Worm (Caenorhabditis elegans) whole organism, L2 larva: ENCODE data around the gene F28C10.3.
A peak's percentile ranks its signal among the peaks of the same experiment; 100 is the strongest.

ENCODE experiments used
- C34F6.9 ChIP-seq: fragments of 150-350 bp; optimal IDR thresholded peaks from 2 replicates; lab custom pipeline; 2014; ENCODE audit warnings: missing biosample characterization, missing genetic modification characterization
- F13H6.1 ChIP-seq: sonication (generic microtip); optimal IDR thresholded peaks from 2 replicates; lab custom pipeline; 2016; ENCODE audit warnings: missing genetic modification characterization, missing compliant biosample characterization
- R02D3.7 ChIP-seq: fragments of 150-350 bp; optimal IDR thresholded peaks from 2 replicates; lab custom pipeline; 2014; ENCODE audit warnings: missing biosample characterization, missing genetic modification characterization
- ZK546.5 ChIP-seq: sonication (generic microtip); optimal IDR thresholded peaks from 2 replicates; lab custom pipeline; 2017; ENCODE audit warnings: missing biosample characterization, missing genetic modification characterization
- alr-1 ChIP-seq: fragments of 150-350 bp; optimal IDR thresholded peaks from 2 replicates; lab custom pipeline; 2014; ENCODE audit warnings: missing biosample characterization, missing genetic modification characterization
- aly-2 ChIP-seq: fragments of 150-350 bp; optimal IDR thresholded peaks from 2 replicates; lab custom pipeline; 2014; ENCODE audit warnings: missing biosample characterization, missing genetic modification characterization
- ama-1 ChIP-seq: fragments of 150-350 bp; optimal IDR thresholded peaks from 2 replicates; lab custom pipeline; 2018; ENCODE audit warnings: inconsistent platforms
- blmp-1 ChIP-seq: sonication (generic microtip); optimal IDR thresholded peaks from 2 replicates; lab custom pipeline; 2017; ENCODE audit warnings: missing genetic modification characterization, mild to moderate bottlenecking, missing compliant biosample characterization, antibody characterized with exemption, moderate library complexity; ENCODE audit not compliant: insufficient read depth
- ceh-16 ChIP-seq: fragments of 150-350 bp; optimal IDR thresholded peaks from 2 replicates; lab custom pipeline; 2014; ENCODE audit warnings: missing biosample characterization, missing genetic modification characterization
- ceh-82 ChIP-seq: fragments of 150-350 bp; optimal IDR thresholded peaks from 2 replicates; lab custom pipeline; 2014; ENCODE audit warnings: missing biosample characterization, missing genetic modification characterization
- crh-2 ChIP-seq: sonication (generic microtip); optimal IDR thresholded peaks from 2 replicates; lab custom pipeline; 2017; ENCODE audit warnings: missing biosample characterization, missing genetic modification characterization
- dmd-4 ChIP-seq: sonication (generic microtip); optimal IDR thresholded peaks from 2 replicates; lab custom pipeline; 2017; ENCODE audit warnings: missing biosample characterization, missing genetic modification characterization
- egl-27 ChIP-seq: sonication (generic microtip); optimal IDR thresholded peaks from 3 replicates; lab custom pipeline; 2017; ENCODE audit warnings: missing biosample characterization, missing genetic modification reagents, missing genetic modification characterization
- elt-1 ChIP-seq: fragments of 150-350 bp; optimal IDR thresholded peaks from 2 replicates; lab custom pipeline; 2014; ENCODE audit warnings: missing biosample characterization, missing genetic modification characterization
- fos-1 ChIP-seq: fragments of 150-350 bp; optimal IDR thresholded peaks from 2 replicates; lab custom pipeline; 2014; ENCODE audit warnings: missing biosample characterization, missing genetic modification characterization
- gmeb-1 ChIP-seq: fragments of 150-350 bp; optimal IDR thresholded peaks from 2 replicates; lab custom pipeline; 2014; ENCODE audit warnings: missing biosample characterization, missing genetic modification characterization
- lin-11 ChIP-seq: fragments of 150-350 bp; sonication (generic microtip); optimal IDR thresholded peaks from 2 replicates; lab custom pipeline; 2014; ENCODE audit warnings: missing biosample characterization, missing genetic modification characterization, inconsistent platforms, mixed read lengths
- lin-13 ChIP-seq: fragments of 150-350 bp; optimal IDR thresholded peaks from 2 replicates; lab custom pipeline; 2014; ENCODE audit warnings: missing biosample characterization, missing genetic modification reagents, missing genetic modification characterization
- lin-39 ChIP-seq: fragments of 150-350 bp; optimal IDR thresholded peaks from 2 replicates; lab custom pipeline; 2014; ENCODE audit warnings: missing biosample characterization, missing genetic modification reagents, missing genetic modification characterization
- lsy-2 ChIP-seq, 2 experiments: fragments of 150-350 bp in 1 of 2; sonication (generic microtip) in 1 of 2; optimal IDR thresholded peaks; 2 replicates each; lab custom pipeline; 2014 to 2017; ENCODE audit warnings: missing biosample characterization in 2 of 2, missing genetic modification characterization in 2 of 2
- mab-5 ChIP-seq: fragments of 150-350 bp; optimal IDR thresholded peaks from 2 replicates; lab custom pipeline; 2014; ENCODE audit warnings: missing biosample characterization, missing genetic modification characterization
- mbf-1 ChIP-seq: sonication (generic microtip); optimal IDR thresholded peaks from 2 replicates; lab custom pipeline; 2017; ENCODE audit warnings: missing biosample characterization, missing genetic modification characterization
- mdl-1 ChIP-seq, 2 experiments: fragments of 150-350 bp in 1 of 2; sonication (generic microtip) in 1 of 2; optimal IDR thresholded peaks; 2 replicates each; lab custom pipeline; 2017; ENCODE audit warnings: missing biosample characterization in 2 of 2, missing genetic modification characterization in 2 of 2
- nhr-10 ChIP-seq: sonication (generic microtip); optimal IDR thresholded peaks from 2 replicates; lab custom pipeline; 2017; ENCODE audit warnings: missing biosample characterization, missing genetic modification characterization
- nhr-11 ChIP-seq: fragments of 150-350 bp; optimal IDR thresholded peaks from 2 replicates; lab custom pipeline; 2014; ENCODE audit warnings: missing biosample characterization, missing genetic modification characterization
- nhr-12 ChIP-seq: fragments of 150-350 bp; optimal IDR thresholded peaks from 2 replicates; lab custom pipeline; 2014; ENCODE audit warnings: missing biosample characterization, missing genetic modification characterization
- nhr-129 ChIP-seq: fragments of 150-350 bp; optimal IDR thresholded peaks from 2 replicates; lab custom pipeline; 2014; ENCODE audit warnings: missing biosample characterization, missing genetic modification characterization
- nhr-23 ChIP-seq: fragments of 150-350 bp; optimal IDR thresholded peaks from 2 replicates; lab custom pipeline; 2014; ENCODE audit warnings: missing biosample characterization, missing genetic modification reagents, missing genetic modification characterization
- nhr-25 ChIP-seq: fragments of 150-350 bp; sonication (generic microtip); optimal IDR thresholded peaks from 3 replicates; lab custom pipeline; 2014; ENCODE audit warnings: missing biosample characterization, missing genetic modification characterization
- nhr-6 ChIP-seq: fragments of 150-350 bp; optimal IDR thresholded peaks from 2 replicates; lab custom pipeline; 2014; ENCODE audit warnings: missing biosample characterization, missing genetic modification characterization
- nhr-77 ChIP-seq: fragments of 150-350 bp; optimal IDR thresholded peaks from 2 replicates; lab custom pipeline; 2014; ENCODE audit warnings: missing biosample characterization, missing genetic modification characterization
- peb-1 ChIP-seq: fragments of 150-350 bp; optimal IDR thresholded peaks from 2 replicates; lab custom pipeline; 2014; ENCODE audit warnings: missing biosample characterization, missing genetic modification characterization
- sem-4 ChIP-seq: fragments of 150-350 bp; optimal IDR thresholded peaks from 2 replicates; lab custom pipeline; 2014; ENCODE audit warnings: missing biosample characterization, missing genetic modification reagents, missing genetic modification characterization
- skn-1 ChIP-seq: sonication (generic microtip); optimal IDR thresholded peaks from 2 replicates; lab custom pipeline; 2017; ENCODE audit warnings: missing biosample characterization, missing genetic modification characterization
- sma-9 ChIP-seq, 2 experiments: fragments of 150-350 bp in 1 of 2; sonication (generic microtip) in 1 of 2; optimal IDR thresholded peaks; 2 replicates each; lab custom pipeline; 2014 to 2016; ENCODE audit warnings: missing genetic modification characterization in 2 of 2, mild to moderate bottlenecking in 1 of 2, missing biosample characterization in 1 of 2, missing compliant biosample characterization in 1 of 2, missing genetic modification reagents in 1 of 2, moderate library complexity in 1 of 2
- snpc-4 ChIP-seq: fragments of 150-350 bp; optimal IDR thresholded peaks from 2 replicates; lab custom pipeline; 2014; ENCODE audit warnings: missing biosample characterization, missing genetic modification characterization
- unc-39 ChIP-seq: fragments of 150-350 bp; optimal IDR thresholded peaks from 2 replicates; lab custom pipeline; 2014; ENCODE audit warnings: missing biosample characterization, missing genetic modification characterization
- unc-55 ChIP-seq: fragments of 150-350 bp; sonication (generic microtip); optimal IDR thresholded peaks from 3 replicates; lab custom pipeline; 2014; ENCODE audit warnings: missing biosample characterization, missing genetic modification reagents, missing genetic modification characterization
- unc-62 ChIP-seq: fragments of 150-350 bp; optimal IDR thresholded peaks from 2 replicates; lab custom pipeline; 2014; ENCODE audit warnings: missing biosample characterization, missing genetic modification reagents, missing genetic modification characterization
- zag-1 ChIP-seq: fragments of 150-350 bp; optimal IDR thresholded peaks from 2 replicates; lab custom pipeline; 2014; ENCODE audit warnings: missing biosample characterization, missing genetic modification characterization
- ztf-1 ChIP-seq: fragments of 200-800 bp; sonication (Bioruptor generic); conservative IDR thresholded peaks from 2 replicates; pipeline ENCODE4 v1.3.6; 2022; ENCODE audit warnings: missing genetic modification characterization, missing compliant biosample characterization
- ztf-11 ChIP-seq: sonication (generic microtip); optimal IDR thresholded peaks from 2 replicates; lab custom pipeline; 2017; ENCODE audit warnings: missing biosample characterization, missing genetic modification characterization
- ztf-4 ChIP-seq: fragments of 150-350 bp; optimal IDR thresholded peaks from 2 replicates; lab custom pipeline; 2014; ENCODE audit warnings: missing biosample characterization, missing genetic modification characterization

Gene F28C10.3

DNA sequence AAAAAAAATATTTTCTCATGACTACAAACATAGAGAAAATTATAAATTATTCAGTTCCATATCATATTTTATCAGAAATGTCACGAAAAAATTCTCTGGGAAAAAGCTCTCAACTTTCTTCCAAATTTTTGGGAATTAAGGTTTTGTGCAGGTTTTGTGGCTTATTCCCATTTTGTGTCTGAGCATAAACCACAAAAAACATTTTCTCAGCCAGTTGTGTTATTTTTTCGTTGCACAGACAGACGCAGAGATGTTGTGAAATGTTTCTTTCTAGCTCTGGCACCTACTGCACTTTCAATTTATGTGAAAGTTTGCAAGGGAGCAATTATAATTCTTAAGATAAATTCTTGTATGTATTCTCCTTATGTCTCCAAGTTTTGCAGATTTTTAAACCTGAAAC, 39.5 kb upstream of the F28C10.3 start:
- TF ChIP-seq elt-1 (no peak), unc-55 (GFP tag; lab: Kevin White, UChicago) (peak; percentile 36)

DNA sequence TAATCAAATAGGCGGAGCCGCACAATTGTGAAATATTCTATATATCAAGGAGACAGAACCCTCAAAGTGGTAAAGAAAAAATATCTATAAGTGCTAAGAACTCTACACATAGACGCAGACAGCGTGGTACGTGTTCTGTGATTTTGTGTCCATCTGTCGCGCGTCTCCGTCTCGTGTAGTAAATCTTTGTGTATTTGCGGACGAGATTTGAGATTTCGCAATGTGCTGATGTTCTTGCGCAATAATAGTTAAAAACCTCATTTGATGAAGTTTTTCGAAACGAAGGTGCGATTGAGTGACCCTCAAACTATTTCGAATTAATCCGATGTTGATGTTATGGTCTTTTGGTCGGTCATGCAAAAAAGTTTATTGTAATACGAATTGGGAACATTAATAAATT, 37.6 kb upstream of the F28C10.3 start:
- TF ChIP-seq blmp-1 (tag; lab: Kevin White, UChicago) (no peak), unc-55 (GFP tag; lab: Kevin White, UChicago) (peak; percentile 92), ztf-11 (tag; lab: Kevin White, UChicago) (no peak), aly-2 (tag; lab: Kevin White, UChicago) (no peak), nhr-10 (no peak), lin-11 (tag; lab: Kevin White, UChicago) (peak; percentile 54), zag-1 (peak; percentile 59), egl-27 (no peak), lin-13 (peak; percentile 15), ztf-1 (GFP tag; lab: Robert Waterston, UW) (no peak), ama-1 (lab: Kevin White, UChicago) (no peak), dmd-4 (tag; lab: Kevin White, UChicago) (no peak), alr-1 (tag; lab: Kevin White, UChicago) (no peak), fos-1 (tag; lab: Kevin White, UChicago) (peak; percentile 15), nhr-23 (tag; lab: Kevin White, UChicago) (no peak), F13H6.1 (peak; percentile 46), lsy-2 (tag; optimal IDR thresholded peaks at IDR 0.05; lab: Kevin White, UChicago) (peak in 1 of 2 experiments; percentile 47), sem-4 (tag; lab: Kevin White, UChicago) (peak; percentile 2), crh-2 (peak; percentile 31), R02D3.7 (no peak), ceh-16 (tag; lab: Kevin White, UChicago) (no peak), nhr-25 (peak; percentile 15), gmeb-1 (tag; lab: Kevin White, UChicago) (no peak), nhr-12 (tag; lab: Kevin White, UChicago) (no peak), snpc-4 (peak; percentile 17), skn-1 (tag; lab: Kevin White, UChicago) (no peak), ZK546.5 (tag; lab: Kevin White, UChicago) (no peak), ceh-82 (tag; lab: Kevin White, UChicago) (no peak), unc-62 (no peak), ztf-4 (peak; percentile 4), sma-9 (GFP tag; optimal IDR thresholded peaks at IDR 0.05; lab: Kevin White, UChicago) (peak; percentile 74), sma-9 (tag; optimal IDR thresholded peaks at IDR 0.05; lab: Kevin White, UChicago) (no peak), nhr-6 (tag; lab: Kevin White, UChicago) (no peak), peb-1 (tag; lab: Kevin White, UChicago) (no peak), lin-39 (tag; lab: Kevin White, UChicago) (no peak), unc-39 (tag; lab: Kevin White, UChicago) (no peak), mab-5 (no peak), mdl-1 (tag; optimal IDR thresholded peaks at IDR 0.05; lab: Kevin White, UChicago) (peak in 1 of 2 experiments; percentile 35), nhr-77 (tag; lab: Kevin White, UChicago) (no peak), C34F6.9 (peak; percentile 84), nhr-129 (tag; lab: Kevin White, UChicago) (peak; percentile 96), nhr-11 (no peak), mbf-1 (tag; lab: Kevin White, UChicago) (no peak)

DNA sequence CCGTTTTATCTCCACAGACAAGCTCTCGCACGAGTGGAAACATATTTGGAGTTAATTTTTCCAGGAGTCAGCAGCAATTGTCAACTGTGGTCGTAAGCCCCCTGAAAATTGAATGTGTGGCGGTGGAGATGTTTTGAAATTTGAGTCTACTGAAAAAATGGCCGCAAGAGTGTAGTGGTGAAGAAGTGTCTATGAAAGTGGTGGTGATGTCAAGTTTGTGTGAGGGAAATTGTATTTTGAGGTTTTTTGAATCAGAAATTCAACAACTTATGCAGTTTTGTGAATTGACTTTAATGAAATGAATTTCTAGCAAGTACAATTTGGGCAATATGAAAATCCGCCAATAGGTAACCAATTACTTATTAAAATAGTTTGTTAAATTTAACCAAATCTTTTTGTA, 37.0 kb upstream of the F28C10.3 start, which contains the start of gene mrp-2:
Gene mrp-2, minus strand, starts transcription at position 101 of the 400 bp plus-strand sequence.
- no peak for TF ChIP-seq unc-62
- TF ChIP-seq peb-1 (tag; lab: Kevin White, UChicago), result no peak
- no peak for TF ChIP-seq ztf-11 (tag; lab: Kevin White, UChicago)
- no peak for TF ChIP-seq ceh-16 (tag; lab: Kevin White, UChicago)
- TF ChIP-seq egl-27, result no peak
- no peak for TF ChIP-seq unc-55 (GFP tag; lab: Kevin White, UChicago)
- TF ChIP-seq ztf-4, result no peak
- no peak for TF ChIP-seq nhr-6 (tag; lab: Kevin White, UChicago)
